Fruit fly (Drosophila melanogaster) whole organism, embryonic: ENCODE data around the gene CIA30.

Experiments used
- Adf1 ChIP-seq: fragments of 200-800 bp; sonication (Bioruptor generic); IDR thresholded peaks from 2 replicates; pipeline ENCODE4 v1.3.6; 2022; ENCODE audit warnings: missing biosample characterization, missing genetic modification characterization
- Asciz ChIP-seq: fragments of 200-800 bp; sonication (Bioruptor generic); optimal IDR thresholded peaks from 2 replicates; lab custom pipeline; 2017; ENCODE audit warnings: missing biosample characterization, mild to moderate bottlenecking, missing genetic modification characterization, missing genetic modification reagents
- Atf3 ChIP-seq: fragments of 200-800 bp; sonication (Bioruptor generic); optimal IDR thresholded peaks from 3 replicates; lab custom pipeline; 2016; ENCODE audit warnings: missing biosample characterization, missing genetic modification characterization
- CG10321 ChIP-seq: fragments of 200-800 bp; sonication (Bioruptor generic); IDR thresholded peaks from 2 replicates; pipeline ENCODE4 v1.3.6; 2022; ENCODE audit warnings: missing biosample characterization, missing genetic modification characterization
- CG10543 ChIP-seq: fragments of 200-800 bp; sonication (Bioruptor generic); optimal IDR thresholded peaks from 3 replicates; lab custom pipeline; 2017; ENCODE audit warnings: missing biosample characterization, mild to moderate bottlenecking, missing genetic modification characterization, moderate library complexity
- CG12219 ChIP-seq: fragments of 200-800 bp; sonication (Bioruptor generic); optimal IDR thresholded peaks from 3 replicates; lab custom pipeline; 2018; ENCODE audit warnings: missing biosample characterization, mild to moderate bottlenecking, missing genetic modification characterization
- CG12659 ChIP-seq: fragments of 200-800 bp; sonication (Bioruptor generic); optimal IDR thresholded peaks from 3 replicates; lab custom pipeline; 2017; ENCODE audit warnings: mild to moderate bottlenecking, missing biosample characterization, missing genetic modification reagents, missing genetic modification characterization
- CG14050 ChIP-seq: fragments of 200-800 bp; sonication (Bioruptor generic); IDR thresholded peaks from 3 replicates; pipeline ENCODE4 v1.3.6; 2022; ENCODE audit warnings: missing biosample characterization, missing genetic modification characterization
- CG15696 ChIP-seq: fragments of 200-800 bp; sonication (Bioruptor generic); optimal IDR thresholded peaks from 2 replicates; lab custom pipeline; 2019; ENCODE audit warnings: missing biosample characterization, mild to moderate bottlenecking, missing genetic modification characterization, moderate library complexity
- CG1603 ChIP-seq: fragments of 200-800 bp; sonication (Bioruptor generic); optimal IDR thresholded peaks from 2 replicates; lab custom pipeline; 2019; ENCODE audit warnings: missing biosample characterization, mild to moderate bottlenecking, missing genetic modification characterization, moderate library complexity
- CG17186 ChIP-seq: fragments of 200-800 bp; sonication (Bioruptor generic); optimal IDR thresholded peaks from 3 replicates; lab custom pipeline; 2017; ENCODE audit warnings: missing biosample characterization, missing genetic modification reagents, missing genetic modification characterization
- CG18011 ChIP-seq: fragments of 200-800 bp; sonication (Bioruptor generic); optimal IDR thresholded peaks from 2 replicates; lab custom pipeline; 2017; ENCODE audit warnings: missing biosample characterization, missing genetic modification characterization, mild to moderate bottlenecking, moderate library complexity, missing genotype
- CG18764 ChIP-seq: fragments of 200-800 bp; sonication (Bioruptor generic); optimal IDR thresholded peaks from 3 replicates; lab custom pipeline; 2016; ENCODE audit warnings: missing biosample characterization, missing genetic modification characterization
- CG2116 ChIP-seq: fragments of 200-800 bp; sonication (Bioruptor generic); optimal IDR thresholded peaks from 3 replicates; lab custom pipeline; 2018; ENCODE audit warnings: missing biosample characterization, mild to moderate bottlenecking, missing genetic modification characterization
- CG3407 ChIP-seq: fragments of 200-800 bp; sonication (Bioruptor generic); optimal IDR thresholded peaks from 2 replicates; lab custom pipeline; 2018; ENCODE audit warnings: missing biosample characterization, mild to moderate bottlenecking, missing genetic modification characterization
- CG6175 ChIP-seq: fragments of 200-800 bp; sonication (Bioruptor generic); IDR thresholded peaks from 3 replicates; pipeline ENCODE4 v1.3.6; 2022; ENCODE audit warnings: missing biosample characterization, missing genetic modification characterization
- CG6683 ChIP-seq: fragments of 200-800 bp; sonication (Bioruptor generic); optimal IDR thresholded peaks from 2 replicates; lab custom pipeline; 2017; ENCODE audit warnings: missing biosample characterization, mild to moderate bottlenecking, missing genetic modification characterization, missing genetic modification reagents
- CG7372 ChIP-seq: fragments of 200-800 bp; sonication (Bioruptor generic); IDR thresholded peaks from 2 replicates; pipeline ENCODE4 v1.3.6; 2022; ENCODE audit warnings: missing biosample characterization, missing genetic modification characterization
- CG8944 ChIP-seq: fragments of 200-800 bp; sonication (Bioruptor generic); optimal IDR thresholded peaks from 3 replicates; lab custom pipeline; 2016; ENCODE audit warnings: missing biosample characterization, missing genetic modification characterization
- CG9817 ChIP-seq: fragments of 200-800 bp; sonication (Bioruptor generic); optimal IDR thresholded peaks from 2 replicates; lab custom pipeline; 2018; ENCODE audit warnings: missing biosample characterization, mild to moderate bottlenecking, missing genetic modification characterization, moderate library complexity
- Chrac-16 ChIP-seq: fragments of 200-800 bp; sonication (Bioruptor generic); optimal IDR thresholded peaks from 3 replicates; lab custom pipeline; 2016; ENCODE audit warnings: missing biosample characterization, missing genetic modification characterization
- D19B ChIP-seq: fragments of 200-800 bp; sonication (Bioruptor generic); optimal IDR thresholded peaks from 2 replicates; lab custom pipeline; 2017; ENCODE audit warnings: missing biosample characterization, mild to moderate bottlenecking, missing genetic modification characterization
- Dip2 ChIP-seq: fragments of 200-800 bp; sonication (Bioruptor generic); IDR thresholded peaks from 2 replicates; pipeline ENCODE4 v1.3.6; 2022; ENCODE audit warnings: missing biosample characterization, missing genetic modification characterization
- Dll ChIP-seq: fragments of 200-800 bp; sonication (Bioruptor generic); IDR thresholded peaks from 4 replicates; pipeline ENCODE4 v1.3.6; 2022; ENCODE audit warnings: missing biosample characterization, missing genetic modification characterization; ENCODE audit not compliant: partially characterized antibody
- Ets97D ChIP-seq: fragments of 200-800 bp; sonication (Bioruptor generic); optimal IDR thresholded peaks from 3 replicates; lab custom pipeline; 2016; ENCODE audit warnings: missing biosample characterization, missing genetic modification characterization
- Hsf ChIP-seq: fragments of 200-800 bp; sonication (Bioruptor generic); optimal IDR thresholded peaks from 3 replicates; lab custom pipeline; 2016; ENCODE audit warnings: missing biosample characterization, missing genetic modification characterization
- MTF-1 ChIP-seq: fragments of 200-800 bp; sonication (Bioruptor generic); optimal IDR thresholded peaks from 2 replicates; lab custom pipeline; 2018; ENCODE audit warnings: missing biosample characterization, mild to moderate bottlenecking, missing genetic modification characterization, borderline replicate concordance
- NFAT ChIP-seq: fragments of 200-800 bp; sonication (Bioruptor generic); IDR thresholded peaks from 2 replicates; pipeline ENCODE4 v1.3.6; 2022; ENCODE audit warnings: missing biosample characterization, missing genetic modification characterization
- Ravus ChIP-seq: fragments of 200-800 bp; sonication (Bioruptor generic); IDR thresholded peaks from 2 replicates; pipeline ENCODE4 v1.3.6; 2022; ENCODE audit warnings: missing biosample characterization, missing genetic modification characterization
- Rx ChIP-seq: fragments of 200-800 bp; sonication (Bioruptor generic); IDR thresholded peaks from 2 replicates; pipeline ENCODE4 v1.3.6; 2022; ENCODE audit warnings: missing biosample characterization, missing genetic modification characterization
- Sry-β ChIP-seq: fragments of 200-800 bp; sonication (Bioruptor generic); optimal IDR thresholded peaks from 2 replicates; lab custom pipeline; 2018; ENCODE audit warnings: missing biosample characterization, mild to moderate bottlenecking, missing genetic modification characterization, moderate library complexity
- Ssrp ChIP-seq: fragments of 200-800 bp; sonication (Bioruptor generic); optimal IDR thresholded peaks from 2 replicates; lab custom pipeline; 2018; ENCODE audit warnings: missing biosample characterization, mild to moderate bottlenecking, missing genetic modification characterization, moderate library complexity
- aop ChIP-seq: fragments of 200-800 bp; sonication (Bioruptor generic); IDR thresholded peaks from 2 replicates; pipeline ENCODE4 v1.3.6; 2022; ENCODE audit warnings: missing biosample characterization, missing genetic modification characterization
- bowl ChIP-seq: fragments of 200-800 bp; sonication (Bioruptor generic); IDR thresholded peaks from 2 replicates; pipeline ENCODE4 v1.3.6; 2022; ENCODE audit warnings: missing biosample characterization, missing genetic modification characterization
- corto ChIP-seq: fragments of 200-800 bp; sonication (Bioruptor generic); optimal IDR thresholded peaks from 2 replicates; lab custom pipeline; 2016; ENCODE audit warnings: missing biosample characterization, mild to moderate bottlenecking, missing genetic modification characterization, moderate library complexity
- crp ChIP-seq, 2 experiments: fragments of 200-800 bp; sonication (Bioruptor generic); optimal IDR thresholded peaks; 2 replicates in 1 of 2; 3 replicates in 1 of 2; lab custom pipeline; 2017; ENCODE audit warnings: missing biosample characterization in 2 of 2, missing genetic modification characterization in 2 of 2, mild to moderate bottlenecking in 1 of 2, moderate library complexity in 1 of 2
- dati ChIP-seq: fragments of 200-800 bp; sonication (Bioruptor generic); IDR thresholded peaks from 2 replicates; pipeline ENCODE4 v1.3.6; 2022; ENCODE audit warnings: missing biosample characterization, missing genetic modification characterization
- dimm ChIP-seq: fragments of 200-800 bp; sonication (Bioruptor generic); IDR thresholded peaks from 2 replicates; pipeline ENCODE4 v1.3.6; 2022; ENCODE audit warnings: missing biosample characterization, missing genetic modification characterization
- gsb ChIP-seq: fragments of 200-800 bp; sonication (Bioruptor generic); IDR thresholded peaks from 2 replicates; pipeline ENCODE4 v1.3.6; 2022; ENCODE audit warnings: missing biosample characterization, missing genetic modification characterization
- jumu ChIP-seq: fragments of 200-800 bp; sonication (Bioruptor generic); optimal IDR thresholded peaks from 3 replicates; lab custom pipeline; 2016; ENCODE audit warnings: missing biosample characterization, missing genetic modification characterization
- lola ChIP-seq, 3 experiments: fragments of >200 bp in 2 of 3; fragments of 200-800 bp in 1 of 3; sonication (Bioruptor generic) in 1 of 3; optimal IDR thresholded peaks; 2 replicates each; lab custom pipeline; 2017 to 2019; ENCODE audit warnings: missing biosample characterization in 3 of 3, missing genetic modification characterization in 3 of 3, mild to moderate bottlenecking in 1 of 3, moderate library complexity in 1 of 3
- mam ChIP-seq: fragments of 200-800 bp; sonication (Bioruptor generic); optimal IDR thresholded peaks from 3 replicates; lab custom pipeline; 2016; ENCODE audit warnings: missing biosample characterization, missing genetic modification characterization
- mirr ChIP-seq: fragments of 200-800 bp; sonication (Bioruptor generic); optimal IDR thresholded peaks from 3 replicates; lab custom pipeline; 2018; ENCODE audit warnings: missing biosample characterization, mild to moderate bottlenecking, missing genetic modification characterization
- nau ChIP-seq: fragments of 200-800 bp; sonication (Bioruptor generic); optimal IDR thresholded peaks from 3 replicates; lab custom pipeline; 2017; ENCODE audit warnings: missing biosample characterization, mild to moderate bottlenecking, missing genetic modification characterization, missing genetic modification reagents
- otp ChIP-seq: fragments of 200-800 bp; sonication (Bioruptor generic); IDR thresholded peaks from 3 replicates; pipeline ENCODE4, ENCODE4 v1.3.6; 2022; ENCODE audit warnings: missing biosample characterization, missing genetic modification characterization
- pita ChIP-seq: fragments of 200-800 bp; sonication (Bioruptor generic); optimal IDR thresholded peaks from 2 replicates; lab custom pipeline; 2017; ENCODE audit warnings: missing biosample characterization, mild to moderate bottlenecking, missing genetic modification characterization
- run ChIP-seq: fragments of 200-800 bp; sonication (Bioruptor generic); optimal IDR thresholded peaks from 3 replicates; lab custom pipeline; 2018; ENCODE audit warnings: missing biosample characterization, mild to moderate bottlenecking, missing genetic modification characterization
- sd ChIP-seq: fragments of 200-800 bp; sonication (Bioruptor generic); optimal IDR thresholded peaks from 3 replicates; lab custom pipeline; 2018; ENCODE audit warnings: missing biosample characterization, mild to moderate bottlenecking, missing genetic modification characterization, moderate library complexity
- sisA ChIP-seq: fragments of 200-800 bp; sonication (Bioruptor generic); IDR thresholded peaks from 2 replicates; pipeline ENCODE4 v1.3.6; 2022; ENCODE audit warnings: missing biosample characterization, missing genetic modification characterization
- vnd ChIP-seq: fragments of 200-800 bp; sonication (Bioruptor generic); IDR thresholded peaks from 3 replicates; pipeline ENCODE4 v1.3.6; 2022; ENCODE audit warnings: missing biosample characterization, missing genetic modification characterization; ENCODE audit not compliant: partially characterized antibody
- zfh1 ChIP-seq: fragments of 200-800 bp; sonication (Bioruptor generic); IDR thresholded peaks from 3 replicates; pipeline ENCODE4 v1.3.6; 2022; ENCODE audit warnings: missing biosample characterization, missing genetic modification characterization

The CIA30 gene

dm6 chr3R:29771645-29772089, 34.9 kb downstream of the CIA30 start (continued):
- TF ChIP-seq Rx (GFP tag; lab: Robert Waterston, UW) (no peak), Ssrp (tag; lab: Kevin White, UChicago) (no peak), otp (peak; percentile 9; the same call in 1 of the 3 replicates), CG6683 (GFP tag; lab: Kevin White, UChicago) (no peak), CG7372 (no peak), CG18764 (no peak), CG15696 (tag; lab: Kevin White, UChicago) (no peak), Sry-β (GFP tag; lab: Kevin White, UChicago) (no peak), Hsf (GFP tag; lab: Kevin White, UChicago) (no peak), Asciz (GFP tag; lab: Kevin White, UChicago) (no peak), MTF-1 (no peak), CG12659 (GFP tag; lab: Kevin White, UChicago) (no peak), CG8944 (GFP tag; lab: Kevin White, UChicago) (no peak), Atf3 (GFP tag; lab: Kevin White, UChicago) (peak; percentile 11), jumu (no peak), aop (no peak), dati (GFP tag; lab: Robert Waterston, UW) (no peak), CG3407 (GFP tag; lab: Kevin White, UChicago) (no peak), Adf1 (GFP tag; lab: Robert Waterston, UW) (peak; percentile 32; the same call in 1 of the 2 replicates), lola (GFP tag; optimal IDR thresholded peaks at IDR 0.05; lab: Kevin White, UChicago) (no peak), NFAT (GFP tag; lab: Robert Waterston, UW) (no peak), Ets97D (no peak), crp (GFP tag; optimal IDR thresholded peaks at IDR 0.05; lab: Kevin White, UChicago) (no peak), Dll (no peak), CG14050 (GFP tag; lab: Robert Waterston, UW) (no peak), gsb (no peak), nau (GFP tag; lab: Kevin White, UChicago) (no peak), CG6175 (GFP tag; lab: Robert Waterston, UW) (no peak), corto (GFP tag; lab: Kevin White, UChicago) (no peak), mam (GFP tag; lab: Kevin White, UChicago) (no peak), bowl (GFP tag; lab: Robert Waterston, UW) (no peak), sisA (no peak), CG10321 (no peak), D19B (no peak), CG12219 (GFP tag; lab: Kevin White, UChicago) (no peak), CG2116 (no peak), dimm (GFP tag; lab: Robert Waterston, UW) (no peak), Chrac-16 (GFP tag; lab: Kevin White, UChicago) (no peak), CG1603 (tag; lab: Kevin White, UChicago) (no peak), CG17186 (GFP tag; lab: Kevin White, UChicago) (no peak), Dip2 (GFP tag; lab: Robert Waterston, UW) (no peak), mirr (peak; percentile 30), CG9817 (tag; lab: Kevin White, UChicago) (no peak), run (no peak), vnd (GFP tag; lab: Robert Waterston, UW) (no peak), Ravus (no peak), CG18011 (no peak), CG10543 (GFP tag; lab: Kevin White, UChicago) (no peak), pita (GFP tag; lab: Kevin White, UChicago) (no peak), sd (tag; lab: Kevin White, UChicago) (peak; percentile 95), zfh1 (no peak)
